Worm (Caenorhabditis elegans) whole organism, late embryonic: ENCODE measurements around the gene Y47D7A.17.

Source experiments
- ama-1 ChIP-seq: fragments of 150-350 bp; optimal IDR thresholded peaks from 2 replicates; lab custom pipeline; 2014
- ceh-2 ChIP-seq: sonication (generic microtip); optimal IDR thresholded peaks from 2 replicates; lab custom pipeline; 2016; ENCODE audit warnings: missing genotype, missing genetic modification characterization, missing compliant biosample characterization
- nhr-11 ChIP-seq: fragments of 150-350 bp; optimal IDR thresholded peaks from 2 replicates; lab custom pipeline; 2014; ENCODE audit warnings: missing biosample characterization, missing genetic modification characterization
- tbx-2 ChIP-seq: sonication (generic microtip); optimal IDR thresholded peaks from 2 replicates; lab custom pipeline; 2016; ENCODE audit warnings: missing genetic modification characterization, missing compliant biosample characterization
- unc-55 ChIP-seq: sonication (generic microtip); optimal IDR thresholded peaks from 2 replicates; lab custom pipeline; 2017; ENCODE audit warnings: missing biosample characterization, missing genetic modification reagents, missing genetic modification characterization

DNA sequence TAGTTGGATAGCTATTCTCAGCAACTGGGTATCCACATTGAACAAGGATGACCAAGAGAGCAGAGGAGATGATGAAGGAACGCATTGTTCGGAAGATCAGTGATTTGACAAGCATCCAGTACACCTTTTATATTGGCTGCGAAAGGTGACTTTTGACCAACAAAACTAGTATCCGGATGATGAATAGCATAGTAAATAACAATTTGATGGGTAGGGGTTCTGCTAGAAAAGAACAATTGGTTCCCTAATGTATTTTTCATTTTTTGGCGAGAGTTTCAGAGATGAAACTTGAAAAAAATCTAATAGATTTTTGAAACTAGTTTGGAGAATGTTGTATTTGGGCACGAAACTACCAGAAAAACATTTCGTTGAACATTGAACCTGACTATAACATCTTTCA is 16.6 kb upstream of the Y47D7A.17 start, which contains the start of gene Y47D7A.11:
- no peak for TF ChIP-seq tbx-2
- no peak for TF ChIP-seq unc-55 (GFP tag; lab: Kevin White, UChicago)
- no peak for TF ChIP-seq ama-1 (lab: Kevin White, UChicago)
- TF ChIP-seq nhr-11 (tag; lab: Kevin White, UChicago): no peak
- no peak for TF ChIP-seq ceh-2 (tag; lab: Kevin White, UChicago)
